Fruit fly (Drosophila melanogaster) whole organism, adult: ENCODE data around the gene MED14.

Experiments used
- CG11617 ChIP-seq: fragments of 200-800 bp; sonication (Bioruptor generic); optimal IDR thresholded peaks from 2 replicates; lab custom pipeline; 2017; ENCODE audit warnings: mild to moderate bottlenecking, missing biosample characterization, missing genetic modification reagents, missing genetic modification characterization
- CG12768 ChIP-seq: fragments of 200-800 bp; sonication (Bioruptor generic); optimal IDR thresholded peaks from 2 replicates; lab custom pipeline; 2017; ENCODE audit warnings: missing biosample characterization, missing genetic modification characterization, mild to moderate bottlenecking, moderate library complexity, missing genetic modification reagents
- CG14711 ChIP-seq: fragments of 200-800 bp; sonication (Bioruptor generic); optimal IDR thresholded peaks from 2 replicates; lab custom pipeline; 2018; ENCODE audit warnings: missing biosample characterization, mild to moderate bottlenecking, missing genetic modification characterization, moderate library complexity
- CG1620 ChIP-seq: fragments of 200-800 bp; sonication (Bioruptor generic); optimal IDR thresholded peaks from 2 replicates; lab custom pipeline; 2016; ENCODE audit warnings: missing biosample characterization, missing genetic modification characterization
- CG33017 ChIP-seq: fragments of 200-800 bp; sonication (Bioruptor generic); optimal IDR thresholded peaks from 2 replicates; lab custom pipeline; 2018; ENCODE audit warnings: missing biosample characterization, mild to moderate bottlenecking, missing genetic modification characterization, moderate library complexity
- CG5204 ChIP-seq: fragments of 200-800 bp; sonication (Bioruptor generic); optimal IDR thresholded peaks from 2 replicates; lab custom pipeline; 2016; ENCODE audit warnings: missing biosample characterization, missing genetic modification characterization
- CG7045 ChIP-seq: fragments of 200-800 bp; sonication (Bioruptor generic); optimal IDR thresholded peaks from 2 replicates; lab custom pipeline; 2017; ENCODE audit warnings: missing biosample characterization, mild to moderate bottlenecking, missing genetic modification characterization
- CG7101 ChIP-seq: fragments of 200-800 bp; sonication (Bioruptor generic); optimal IDR thresholded peaks from 2 replicates; lab custom pipeline; 2018; ENCODE audit warnings: missing biosample characterization, mild to moderate bottlenecking, missing genetic modification characterization, moderate library complexity
- Clk ChIP-seq: fragments of 200-800 bp; sonication (Bioruptor generic); optimal IDR thresholded peaks from 2 replicates; lab custom pipeline; 2017; ENCODE audit warnings: missing biosample characterization, missing genetic modification characterization
- Crg-1 ChIP-seq: fragments of 200-800 bp; sonication (Bioruptor generic); optimal IDR thresholded peaks from 2 replicates; lab custom pipeline; 2016; ENCODE audit warnings: missing biosample characterization, missing genetic modification characterization
- Hr96 ChIP-seq: fragments of 200-800 bp; sonication (Bioruptor generic); optimal IDR thresholded peaks from 2 replicates; lab custom pipeline; 2016; ENCODE audit warnings: missing biosample characterization, missing genetic modification characterization
- Mnt ChIP-seq: fragments of 200-800 bp; sonication (Bioruptor generic); optimal IDR thresholded peaks from 2 replicates; lab custom pipeline; 2016; ENCODE audit warnings: missing biosample characterization, mild to moderate bottlenecking, missing genetic modification characterization
- bab1 ChIP-seq: fragments of 200-800 bp; sonication (Bioruptor generic); optimal IDR thresholded peaks from 3 replicates; lab custom pipeline; 2019; ENCODE audit warnings: missing biosample characterization, mild to moderate bottlenecking, missing genetic modification characterization, moderate library complexity
- cic ChIP-seq: fragments of 200-800 bp; sonication (Bioruptor generic); optimal IDR thresholded peaks from 2 replicates; lab custom pipeline; 2017; ENCODE audit warnings: missing biosample characterization, mild to moderate bottlenecking, missing genetic modification characterization, moderate library complexity
- cnc ChIP-seq, 2 experiments: fragments of >200 bp; optimal IDR thresholded peaks; 2 replicates each; lab custom pipeline; 2017
- kay ChIP-seq: fragments of 200-800 bp; sonication (Bioruptor generic); peaks from one replicate; lab custom pipeline; 2016; ENCODE audit warnings: missing biosample characterization, missing genetic modification characterization, borderline replicate concordance
- ovo ChIP-seq: fragments of 200-800 bp; sonication (Bioruptor generic); optimal IDR thresholded peaks from 2 replicates; lab custom pipeline; 2016; ENCODE audit warnings: missing biosample characterization, missing genetic modification characterization
- pad ChIP-seq: fragments of 200-800 bp; sonication (Bioruptor generic); optimal IDR thresholded peaks from 3 replicates; lab custom pipeline; 2017; ENCODE audit warnings: missing biosample characterization, missing genetic modification characterization, mild to moderate bottlenecking, moderate library complexity, missing genetic modification reagents
- tj ChIP-seq: fragments of 200-800 bp; sonication (Bioruptor generic); optimal IDR thresholded peaks from 3 replicates; lab custom pipeline; 2017; ENCODE audit warnings: missing biosample characterization, mild to moderate bottlenecking, missing genetic modification characterization, moderate library complexity
- toe ChIP-seq: fragments of 200-800 bp; sonication (Bioruptor generic); optimal IDR thresholded peaks from 2 replicates; lab custom pipeline; 2016; ENCODE audit warnings: missing biosample characterization, missing genetic modification characterization

Gene MED14

dm6 chr3L:559390-560034, 33.5 kb upstream of the MED14 start:
- TF ChIP-seq ovo (no peak), bab1 (GFP tag; lab: Kevin White, UChicago) (no peak), Hr96 (no peak), CG1620 (GFP tag; lab: Kevin White, UChicago) (no peak), Mnt (GFP tag; lab: Kevin White, UChicago) (peak; percentile 45), CG12768 (GFP tag; lab: Kevin White, UChicago) (peak; percentile 3), cic (peak; percentile 73), pad (no peak), Clk (GFP tag; lab: Kevin White, UChicago) (no peak), Crg-1 (GFP tag; lab: Kevin White, UChicago) (no peak), CG33017 (tag; lab: Kevin White, UChicago) (no peak), toe (GFP tag; lab: Kevin White, UChicago) (no peak), tj (GFP tag; lab: Kevin White, UChicago) (no peak), CG5204 (GFP tag; lab: Kevin White, UChicago) (no peak), CG14711 (no peak)

dm6 chr3L:561117-561516, 31.9 kb upstream of the MED14 start:
- TF ChIP-seq pad (no peak), CG7101 (tag; lab: Kevin White, UChicago) (no peak), Crg-1 (GFP tag; lab: Kevin White, UChicago) (no peak), CG14711 (no peak), tj (GFP tag; lab: Kevin White, UChicago) (no peak), CG5204 (GFP tag; lab: Kevin White, UChicago) (no peak), toe (GFP tag; lab: Kevin White, UChicago) (no peak), Hr96 (no peak), cnc (optimal IDR thresholded peaks at IDR 0.05; lab: Kevin White, UChicago) (no peak)

- TF ChIP-seq tj (GFP tag; lab: Kevin White, UChicago) (no peak), CG12768 (GFP tag; lab: Kevin White, UChicago) (no peak), Mnt (GFP tag; lab: Kevin White, UChicago) (no peak), CG7101 (tag; lab: Kevin White, UChicago) (no peak), ovo (no peak), CG7045 (GFP tag; lab: Kevin White, UChicago) (no peak), CG5204 (GFP tag; lab: Kevin White, UChicago) (no peak), Hr96 (no peak)
Measured at dm6 chr3L:561772-562454, 31.1 kb upstream of the MED14 start.

- TF ChIP-seq Mnt (GFP tag; lab: Kevin White, UChicago), result no peak
- TF ChIP-seq CG7101 (tag; lab: Kevin White, UChicago), result peak; percentile 40
- TF ChIP-seq CG7045 (GFP tag; lab: Kevin White, UChicago), result peak; percentile 75
- TF ChIP-seq CG33017 (tag; lab: Kevin White, UChicago), result peak; percentile 19
- TF ChIP-seq cnc (optimal IDR thresholded peaks at IDR 0.05; lab: Kevin White, UChicago), result no peak
- TF ChIP-seq CG14711, result peak; percentile 66
- TF ChIP-seq Clk (GFP tag; lab: Kevin White, UChicago), result no peak
- no peak for TF ChIP-seq Crg-1 (GFP tag; lab: Kevin White, UChicago)
- TF ChIP-seq CG1620 (GFP tag; lab: Kevin White, UChicago), result no peak
- peak; percentile 52 for TF ChIP-seq CG12768 (GFP tag; lab: Kevin White, UChicago)
- peak; percentile 6 for TF ChIP-seq bab1 (GFP tag; lab: Kevin White, UChicago)
- TF ChIP-seq kay (GFP tag; lab: Kevin White, UChicago), result no peak
- TF ChIP-seq Hr96, result no peak
- no peak for TF ChIP-seq toe (GFP tag; lab: Kevin White, UChicago)
- peak; percentile 6 for TF ChIP-seq pad
- TF ChIP-seq cic, result no peak
- TF ChIP-seq ovo, result no peak
- TF ChIP-seq tj (GFP tag; lab: Kevin White, UChicago), result no peak
- TF ChIP-seq CG11617 (GFP tag; lab: Kevin White, UChicago), result peak; percentile 3
- no peak for TF ChIP-seq CG5204 (GFP tag; lab: Kevin White, UChicago)
Measured at dm6 chr3L:563002-563627, 29.9 kb upstream of the MED14 start.

dm6 chr3L:563951-564350, 29.1 kb upstream of the MED14 start:
- TF ChIP-seq toe (GFP tag; lab: Kevin White, UChicago) (no peak), cnc (optimal IDR thresholded peaks at IDR 0.05; lab: Kevin White, UChicago) (peak in 1 of 2 experiments; percentile 35), CG33017 (tag; lab: Kevin White, UChicago) (no peak), bab1 (GFP tag; lab: Kevin White, UChicago) (peak; percentile 63), pad (no peak), CG5204 (GFP tag; lab: Kevin White, UChicago) (no peak), tj (GFP tag; lab: Kevin White, UChicago) (peak; percentile 63)

- no peak for TF ChIP-seq Crg-1 (GFP tag; lab: Kevin White, UChicago)
- no peak for TF ChIP-seq CG12768 (GFP tag; lab: Kevin White, UChicago)
- TF ChIP-seq tj (GFP tag; lab: Kevin White, UChicago), result peak; percentile 87
Measured at dm6 chr3L:565561-565960, 27.5 kb upstream of the MED14 start.
